Worm (Caenorhabditis elegans) whole organism, early embryonic: ENCODE data around the gene C16C10.8.

Experiments
- B0310.2 ChIP-seq: sonication (generic microtip); optimal IDR thresholded peaks from 2 replicates; lab custom pipeline; 2016; ENCODE audit warnings: mild to moderate bottlenecking, missing genetic modification characterization, missing compliant biosample characterization
- F13C5.2 ChIP-seq: sonication (generic microtip); optimal IDR thresholded peaks from 2 replicates; lab custom pipeline; 2017; ENCODE audit warnings: mild to moderate bottlenecking, missing genetic modification characterization, inconsistent platforms, missing compliant biosample characterization
- ama-1 ChIP-seq: fragments of 150-350 bp; optimal IDR thresholded peaks from 2 replicates; lab custom pipeline; 2014
- ceh-36 ChIP-seq: sonication (generic microtip); optimal IDR thresholded peaks from 2 replicates; lab custom pipeline; 2016; ENCODE audit warnings: missing genetic modification characterization, inconsistent platforms, missing compliant biosample characterization
- flt-1 ChIP-seq: fragments of 200-800 bp; sonication (Bioruptor generic); IDR thresholded peaks from 2 replicates; pipeline ENCODE4 v1.3.6; 2022; ENCODE audit warnings: missing genetic modification characterization, missing compliant biosample characterization
- hmg-4 ChIP-seq: fragments of 200-800 bp; sonication (Bioruptor generic); optimal IDR thresholded peaks from 2 replicates; lab custom pipeline; 2018; ENCODE audit warnings: mild to moderate bottlenecking, missing genetic modification characterization, missing compliant biosample characterization
- hnd-1 ChIP-seq: sonication (generic microtip); optimal IDR thresholded peaks from 2 replicates; lab custom pipeline; 2016; ENCODE audit warnings: missing genetic modification characterization, missing compliant biosample characterization
- pes-1 ChIP-seq: fragments of 200-800 bp; sonication (Bioruptor generic); IDR thresholded peaks from 2 replicates; pipeline ENCODE4 v1.3.6; 2022; ENCODE audit warnings: missing genetic modification reagents, missing genetic modification characterization, missing compliant biosample characterization
- scrt-1 ChIP-seq: fragments of 200-800 bp; sonication (Bioruptor generic); IDR thresholded peaks from 2 replicates; pipeline ENCODE4 v1.3.6; 2022; ENCODE audit warnings: missing genetic modification characterization, missing compliant biosample characterization
- tbx-11 ChIP-seq: fragments of 200-800 bp; sonication (Bioruptor generic); IDR thresholded peaks from 2 replicates; pipeline ENCODE4 v1.3.6; 2022; ENCODE audit warnings: missing genetic modification characterization, missing compliant biosample characterization
- tra-4 ChIP-seq: sonication (generic microtip); optimal IDR thresholded peaks from 2 replicates; lab custom pipeline; 2017; ENCODE audit warnings: missing genetic modification characterization, missing compliant biosample characterization

DNA sequence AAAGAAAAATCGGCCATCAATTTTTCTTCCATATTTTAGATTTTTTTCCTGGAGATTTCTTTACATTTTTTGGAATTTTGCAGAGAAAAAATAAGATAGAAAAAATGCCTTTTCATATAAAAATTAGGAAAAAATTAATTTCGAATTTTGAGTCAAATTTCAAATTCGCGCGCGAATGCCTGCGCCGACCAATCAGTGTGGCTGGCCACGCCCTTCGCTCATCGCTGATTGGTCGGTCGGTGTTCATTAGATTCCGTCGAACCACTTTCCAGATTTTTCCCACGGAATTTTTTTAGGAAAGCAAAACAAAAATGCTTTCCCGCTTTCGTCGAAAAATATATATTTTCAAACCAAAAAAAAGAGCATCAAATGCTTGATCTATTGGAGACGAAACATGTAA lies 43.6 kb downstream of the C16C10.8 start:
- TF ChIP-seq ama-1, result no peak
- no peak for TF ChIP-seq scrt-1 (GFP tag; lab: Robert Waterston, UW)
- TF ChIP-seq hmg-4 (GFP tag; lab: Kevin White, UChicago), result no peak
- no peak for TF ChIP-seq hnd-1 (tag; lab: Kevin White, UChicago)
- TF ChIP-seq tbx-11, result no peak
- no peak for TF ChIP-seq B0310.2 (tag; lab: Kevin White, UChicago)
- TF ChIP-seq flt-1 (GFP tag; lab: Robert Waterston, UW), result no peak
- no peak for TF ChIP-seq F13C5.2 (tag; lab: Kevin White, UChicago)
- TF ChIP-seq tra-4 (tag; lab: Kevin White, UChicago), result no peak
- TF ChIP-seq ceh-36 (tag; lab: Kevin White, UChicago), result no peak
- TF ChIP-seq pes-1 (GFP tag; lab: Robert Waterston, UW), result no peak
